Fruit fly (Drosophila melanogaster) whole organism, prepupa: ENCODE data around the gene Usp5.
A peak's percentile ranks its signal among the peaks of the same experiment; 100 is the strongest.

Experiments used
- CG10631 ChIP-seq: fragments of 200-800 bp; sonication (Bioruptor generic); optimal IDR thresholded peaks from 2 replicates; lab custom pipeline; 2016; ENCODE audit warnings: missing biosample characterization, missing genetic modification characterization
- CG10669 ChIP-seq: fragments of 200-800 bp; sonication (Bioruptor generic); optimal IDR thresholded peaks from 3 replicates; lab custom pipeline; 2018; ENCODE audit warnings: missing biosample characterization, mild to moderate bottlenecking, missing genetic modification characterization, moderate library complexity
- CG11294 ChIP-seq: fragments of 200-800 bp; sonication (Bioruptor generic); IDR thresholded peaks from 2 replicates; pipeline ENCODE4 v1.3.6; 2022; ENCODE audit warnings: missing biosample characterization, missing genetic modification characterization
- CG15336 ChIP-seq: fragments of 200-800 bp; sonication (Bioruptor generic); IDR thresholded peaks from 2 replicates; pipeline ENCODE4 v1.3.6; 2022; ENCODE audit warnings: missing biosample characterization, missing genetic modification characterization
- CG1621 ChIP-seq: fragments of 200-800 bp; sonication (Bioruptor generic); optimal IDR thresholded peaks from 3 replicates; lab custom pipeline; 2018; ENCODE audit warnings: missing biosample characterization, mild to moderate bottlenecking, missing genetic modification characterization
- CG16779 ChIP-seq: fragments of 200-800 bp; sonication (Bioruptor generic); optimal IDR thresholded peaks from 3 replicates; lab custom pipeline; 2017; ENCODE audit warnings: missing biosample characterization, mild to moderate bottlenecking, missing genetic modification characterization
- CG3032 ChIP-seq: fragments of 200-800 bp; optimal IDR thresholded peaks from 2 replicates; lab custom pipeline; 2019; ENCODE audit warnings: missing biosample characterization, mild to moderate bottlenecking, missing genetic modification characterization, moderate library complexity
- CG31627 ChIP-seq: fragments of 200-800 bp; sonication (Bioruptor generic); optimal IDR thresholded peaks from 3 replicates; lab custom pipeline; 2016; ENCODE audit warnings: missing biosample characterization, missing genetic modification characterization
- CG34406 ChIP-seq: fragments of 200-800 bp; sonication (Bioruptor generic); optimal IDR thresholded peaks from 3 replicates; lab custom pipeline; 2016; ENCODE audit warnings: missing biosample characterization, missing genetic modification characterization
- CG3919 ChIP-seq: fragments of 200-800 bp; sonication (Bioruptor generic); optimal IDR thresholded peaks from 3 replicates; lab custom pipeline; 2016; ENCODE audit warnings: missing biosample characterization, missing genetic modification characterization
- CG4318 ChIP-seq: fragments of 200-800 bp; sonication (Bioruptor generic); optimal IDR thresholded peaks from 3 replicates; lab custom pipeline; 2017; ENCODE audit warnings: missing biosample characterization, mild to moderate bottlenecking, missing genetic modification characterization
- CG6163 ChIP-seq: fragments of 200-800 bp; sonication (Bioruptor generic); IDR thresholded peaks from 3 replicates; pipeline ENCODE4 v1.3.6; 2022; ENCODE audit warnings: missing biosample characterization, missing genetic modification characterization
- CG6792 ChIP-seq: fragments of 200-800 bp; sonication (Bioruptor generic); optimal IDR thresholded peaks from 3 replicates; lab custom pipeline; 2016; ENCODE audit warnings: missing biosample characterization, missing genetic modification characterization
- CG6808 ChIP-seq: fragments of 200-800 bp; sonication (Bioruptor generic); optimal IDR thresholded peaks from 3 replicates; lab custom pipeline; 2017; ENCODE audit warnings: missing biosample characterization, missing genetic modification characterization, mild to moderate bottlenecking, moderate library complexity, missing genetic modification reagents
- CG6854 ChIP-seq: fragments of 200-800 bp; sonication (Bioruptor generic); optimal IDR thresholded peaks from 2 replicates; lab custom pipeline; 2017; ENCODE audit warnings: missing biosample characterization, mild to moderate bottlenecking, missing genetic modification characterization
- CG7368 ChIP-seq: fragments of 200-800 bp; sonication (Bioruptor generic); optimal IDR thresholded peaks from 3 replicates; lab custom pipeline; 2016; ENCODE audit warnings: missing biosample characterization, missing genetic modification characterization
- CG8119 ChIP-seq: fragments of 200-800 bp; sonication (Bioruptor generic); IDR thresholded peaks from 3 replicates; pipeline ENCODE4 v1.3.6; 2022; ENCODE audit warnings: missing biosample characterization, missing genetic modification characterization
- CG8632 ChIP-seq: fragments of 200-800 bp; sonication (Bioruptor generic); optimal IDR thresholded peaks from 3 replicates; lab custom pipeline; 2016; ENCODE audit warnings: missing biosample characterization, missing genetic modification characterization
- CG9139 ChIP-seq: fragments of 200-800 bp; sonication (Bioruptor generic); optimal IDR thresholded peaks from 3 replicates; lab custom pipeline; 2017; ENCODE audit warnings: missing biosample characterization, mild to moderate bottlenecking, missing genetic modification characterization
- Eip75B ChIP-seq: fragments of 200-800 bp; sonication (Bioruptor generic); optimal IDR thresholded peaks from 3 replicates; lab custom pipeline; 2016; ENCODE audit warnings: missing biosample characterization, missing genetic modification characterization
- Eip78C ChIP-seq: fragments of 200-800 bp; sonication (Bioruptor generic); peaks from one replicate; lab custom pipeline; 2016; ENCODE audit warnings: missing biosample characterization, missing genetic modification characterization
- Eip93F ChIP-seq: fragments of 200-800 bp; sonication (Bioruptor generic); optimal IDR thresholded peaks from 2 replicates; lab custom pipeline; 2016; ENCODE audit warnings: missing biosample characterization, mild to moderate bottlenecking, missing genetic modification characterization
- Ets21C ChIP-seq: fragments of 200-800 bp; sonication (Bioruptor generic); optimal IDR thresholded peaks from 3 replicates; lab custom pipeline; 2016; ENCODE audit warnings: missing biosample characterization, missing genetic modification characterization
- Ets96B ChIP-seq: fragments of 200-800 bp; optimal IDR thresholded peaks from 2 replicates; lab custom pipeline; 2019; ENCODE audit warnings: missing biosample characterization, mild to moderate bottlenecking, missing genetic modification characterization, moderate library complexity
- Hr38 ChIP-seq: sonication (Bioruptor generic); optimal IDR thresholded peaks from 2 replicates; lab custom pipeline; 2016; ENCODE audit warnings: missing biosample characterization, missing genetic modification characterization
- Hr4 ChIP-seq: fragments of 200-800 bp; sonication (Bioruptor generic); optimal IDR thresholded peaks from 3 replicates; lab custom pipeline; 2016; ENCODE audit warnings: missing biosample characterization, missing genetic modification characterization
- Lpt ChIP-seq: fragments of 200-800 bp; sonication (Bioruptor generic); optimal IDR thresholded peaks from 3 replicates; lab custom pipeline; 2016; ENCODE audit warnings: missing biosample characterization, missing genetic modification characterization
- Met ChIP-seq: fragments of 200-800 bp; sonication (Bioruptor generic); optimal IDR thresholded peaks from 3 replicates; lab custom pipeline; 2016; ENCODE audit warnings: missing biosample characterization, missing genetic modification characterization
- OdsH ChIP-seq: fragments of 200-800 bp; sonication (Bioruptor generic); optimal IDR thresholded peaks from 3 replicates; lab custom pipeline; 2016; ENCODE audit warnings: missing biosample characterization, missing genetic modification characterization
- Smox ChIP-seq: fragments of 200-800 bp; sonication (Bioruptor generic); optimal IDR thresholded peaks from 3 replicates; lab custom pipeline; 2016; ENCODE audit warnings: missing biosample characterization, missing genetic modification characterization
- Sox102F ChIP-seq: fragments of 200-800 bp; sonication (Bioruptor generic); optimal IDR thresholded peaks from 2 replicates; lab custom pipeline; 2016; ENCODE audit warnings: missing biosample characterization, mild to moderate bottlenecking, missing genetic modification characterization
- Sox14 ChIP-seq: fragments of 200-800 bp; sonication (Bioruptor generic); optimal IDR thresholded peaks from 3 replicates; lab custom pipeline; 2016; ENCODE audit warnings: missing biosample characterization, missing genetic modification characterization
- Sox15 ChIP-seq: fragments of 200-800 bp; sonication (Bioruptor generic); optimal IDR thresholded peaks from 3 replicates; lab custom pipeline; 2016; ENCODE audit warnings: missing biosample characterization, missing genetic modification characterization
- acj6 ChIP-seq: fragments of 200-800 bp; sonication (Bioruptor generic); optimal IDR thresholded peaks from 3 replicates; lab custom pipeline; 2016; ENCODE audit warnings: missing biosample characterization, missing genetic modification characterization
- cyc ChIP-seq: fragments of 200-800 bp; sonication (Bioruptor generic); optimal IDR thresholded peaks from 3 replicates; lab custom pipeline; 2016; ENCODE audit warnings: missing biosample characterization, missing genetic modification characterization
- dac ChIP-seq: fragments of 200-800 bp; sonication (Bioruptor generic); optimal IDR thresholded peaks from 2 replicates; lab custom pipeline; 2017; ENCODE audit warnings: missing biosample characterization, mild to moderate bottlenecking, missing genetic modification characterization
- dsx ChIP-seq: fragments of 200-800 bp; optimal IDR thresholded peaks from 3 replicates; lab custom pipeline; 2019; ENCODE audit warnings: missing biosample characterization, mild to moderate bottlenecking, missing genetic modification characterization, moderate library complexity; ENCODE audit not compliant: poor library complexity, severe bottlenecking
- eg ChIP-seq: fragments of 200-800 bp; sonication (Bioruptor generic); IDR thresholded peaks from 3 replicates; pipeline ENCODE4 v1.3.6; 2022; ENCODE audit warnings: missing biosample characterization, missing genetic modification characterization
- esn ChIP-seq: fragments of 200-800 bp; sonication (Bioruptor generic); optimal IDR thresholded peaks from 2 replicates; lab custom pipeline; 2016; ENCODE audit warnings: missing biosample characterization, mild to moderate bottlenecking, missing genetic modification characterization, moderate library complexity
- fd59A ChIP-seq: fragments of 200-800 bp; sonication (Bioruptor generic); optimal IDR thresholded peaks from 2 replicates; lab custom pipeline; 2017; ENCODE audit warnings: missing biosample characterization, mild to moderate bottlenecking, missing genetic modification characterization, missing genetic modification reagents
- lz ChIP-seq: fragments of 200-800 bp; sonication (Bioruptor generic); optimal IDR thresholded peaks from 3 replicates; lab custom pipeline; 2016; ENCODE audit warnings: missing biosample characterization, missing genetic modification characterization
- net ChIP-seq: fragments of 200-800 bp; sonication (Bioruptor generic); optimal IDR thresholded peaks from 3 replicates; lab custom pipeline; 2016; ENCODE audit warnings: missing biosample characterization, missing genetic modification characterization
- pdm3 ChIP-seq: fragments of 200-800 bp; sonication (Bioruptor generic); optimal IDR thresholded peaks from 3 replicates; lab custom pipeline; 2016; ENCODE audit warnings: missing biosample characterization, missing genetic modification characterization
- spab ChIP-seq: fragments of 200-800 bp; sonication (Bioruptor generic); optimal IDR thresholded peaks from 2 replicates; lab custom pipeline; 2017; ENCODE audit warnings: missing biosample characterization, mild to moderate bottlenecking, missing genetic modification characterization, missing genetic modification reagents
- ss ChIP-seq, 2 experiments: fragments of 200-800 bp; sonication (Bioruptor generic); optimal IDR thresholded peaks; 2 replicates in 1 of 2; 3 replicates in 1 of 2; lab custom pipeline; 2017 to 2018; ENCODE audit warnings: mild to moderate bottlenecking in 2 of 2, missing biosample characterization in 2 of 2, missing genetic modification characterization in 2 of 2, moderate library complexity in 1 of 2
- svp ChIP-seq: fragments of 200-800 bp; sonication (Bioruptor generic); peaks from one replicate; lab custom pipeline; 2016; ENCODE audit warnings: missing biosample characterization, missing genetic modification characterization
- topi ChIP-seq: fragments of 200-800 bp; sonication (Bioruptor generic); optimal IDR thresholded peaks from 3 replicates; lab custom pipeline; 2016; ENCODE audit warnings: missing biosample characterization, missing genetic modification characterization
- vri ChIP-seq: fragments of 200-800 bp; sonication (Bioruptor generic); optimal IDR thresholded peaks from 3 replicates; lab custom pipeline; 2016; ENCODE audit warnings: missing biosample characterization, mild to moderate bottlenecking, missing genetic modification characterization

Gene Usp5

dm6 chr3L:3111127-3111526, 37.0 kb downstream of the Usp5 start, which contains the start of gene CG45066:
CG45066 (minus strand) TSS chr3L:3111227.
- TF ChIP-seq CG31627 (GFP tag; lab: Kevin White, UChicago) (no peak), CG7368 (GFP tag; lab: Kevin White, UChicago) (no peak), CG3032 (tag; lab: Kevin White, UChicago) (no peak), CG10669 (GFP tag; lab: Kevin White, UChicago) (no peak), dsx (GFP tag; lab: Kevin White, UChicago) (no peak), Eip78C (GFP tag; lab: Kevin White, UChicago) (no peak), eg (GFP tag; lab: Robert Waterston, UW) (no peak), acj6 (no peak), CG4318 (no peak), svp (no peak), dac (no peak), pdm3 (GFP tag; lab: Kevin White, UChicago) (no peak), fd59A (GFP tag; lab: Kevin White, UChicago) (no peak)

- TF ChIP-seq CG3919 (GFP tag; lab: Kevin White, UChicago) (no peak), CG6854 (GFP tag; lab: Kevin White, UChicago) (no peak), esn (GFP tag; lab: Kevin White, UChicago) (peak; percentile 62), dac (no peak), CG6163 (GFP tag; lab: Robert Waterston, UW) (no peak; the same call in 2 of the 3 replicates), Sox102F (no peak), OdsH (GFP tag; lab: Kevin White, UChicago) (no peak), Hr4 (GFP tag; lab: Kevin White, UChicago) (no peak), CG11294 (no peak), CG3032 (tag; lab: Kevin White, UChicago) (peak; percentile 55), topi (GFP tag; lab: Kevin White, UChicago) (no peak), CG1621 (tag; lab: Kevin White, UChicago) (no peak), ss (GFP tag; optimal IDR thresholded peaks at IDR 0.05; lab: Kevin White, UChicago) (peak in 1 of 2 experiments; percentile 26), CG9139 (GFP tag; lab: Kevin White, UChicago) (no peak), vri (GFP tag; lab: Kevin White, UChicago) (no peak), CG34406 (GFP tag; lab: Kevin White, UChicago) (no peak), acj6 (no peak), Eip75B (GFP tag; lab: Kevin White, UChicago) (peak; percentile 55), dsx (GFP tag; lab: Kevin White, UChicago) (no peak), Lpt (GFP tag; lab: Kevin White, UChicago) (no peak), cyc (GFP tag; lab: Kevin White, UChicago) (no peak), CG10631 (peak; percentile 35), CG15336 (no peak), fd59A (GFP tag; lab: Kevin White, UChicago) (peak; percentile 51), CG16779 (no peak), Ets21C (GFP tag; lab: Kevin White, UChicago) (no peak), CG8632 (GFP tag; lab: Kevin White, UChicago) (peak; percentile 14), net (GFP tag; lab: Kevin White, UChicago) (no peak), Eip93F (GFP tag; lab: Kevin White, UChicago) (no peak), Eip78C (GFP tag; lab: Kevin White, UChicago) (peak; percentile 90), Ets96B (tag; lab: Kevin White, UChicago) (no peak), CG6808 (no peak), Met (no peak), Sox14 (GFP tag; lab: Kevin White, UChicago) (no peak), pdm3 (GFP tag; lab: Kevin White, UChicago) (no peak), Hr38 (GFP tag; lab: Kevin White, UChicago) (no peak), CG8119 (GFP tag; lab: Robert Waterston, UW) (no peak), Sox15 (peak; percentile 15), CG7368 (GFP tag; lab: Kevin White, UChicago) (no peak), CG4318 (no peak), spab (GFP tag; lab: Kevin White, UChicago) (peak; percentile 22), CG6792 (GFP tag; lab: Kevin White, UChicago) (peak; percentile 52), svp (no peak), lz (GFP tag; lab: Kevin White, UChicago) (peak; percentile 46), Smox (GFP tag; lab: Kevin White, UChicago) (no peak)
Observed at dm6 chr3L:3109417-3110090, 38.6 kb downstream of the Usp5 start.
